Worm (Caenorhabditis elegans) whole organism, midembryonic: ENCODE measurements around the gene F46B6.4.

ENCODE experiments used
- cog-1 ChIP-seq: sonication (generic microtip); optimal IDR thresholded peaks from 2 replicates; lab custom pipeline; 2016; ENCODE audit warnings: missing genetic modification characterization, missing compliant biosample characterization
- klf-2 ChIP-seq: fragments of 200-800 bp; sonication (Bioruptor generic); conservative IDR thresholded peaks from 2 replicates; pipeline ENCODE4 v1.3.6; 2022; ENCODE audit warnings: missing genetic modification reagents, missing genetic modification characterization, missing compliant biosample characterization
- tab-1 ChIP-seq: fragments of 200-800 bp; sonication (Bioruptor generic); IDR thresholded peaks from 2 replicates; pipeline ENCODE4 v1.3.6; 2022; ENCODE audit warnings: missing genetic modification characterization, missing compliant biosample characterization
- ztf-23 ChIP-seq: fragments of 200-800 bp; sonication (Bioruptor generic); IDR thresholded peaks from 2 replicates; pipeline ENCODE4 v1.3.6; 2022; ENCODE audit warnings: missing genetic modification reagents, missing genetic modification characterization, missing compliant biosample characterization

DNA sequence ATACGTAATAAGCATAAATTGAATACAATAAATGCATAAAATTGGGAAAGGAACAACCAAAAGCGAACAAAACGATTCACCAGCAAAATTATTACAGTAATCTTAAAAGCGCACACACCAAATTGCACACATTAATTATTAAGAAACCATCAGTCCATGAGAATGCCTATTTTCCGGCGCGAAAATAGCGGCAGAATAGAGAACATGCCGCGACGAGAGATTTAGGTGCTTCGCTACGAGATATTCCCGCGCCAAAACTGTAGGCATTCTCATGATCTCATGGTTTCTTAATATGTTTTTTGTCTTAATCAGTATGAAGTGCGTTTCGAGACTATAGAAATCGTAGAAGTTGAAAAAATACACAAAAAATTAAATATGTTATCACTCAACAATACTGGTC lies 4.9 kb upstream of the F46B6.4 start:
- TF ChIP-seq cog-1 (tag; lab: Kevin White, UChicago) (no peak), ztf-23 (GFP tag; lab: Robert Waterston, UW) (no peak), tab-1 (GFP tag; lab: Robert Waterston, UW) (no peak), klf-2 (GFP tag; lab: Robert Waterston, UW) (no peak)
